Fruit fly (Drosophila melanogaster): Measurements from ENCODE around the gene Acsf3.

The Acsf3 gene

DNA sequence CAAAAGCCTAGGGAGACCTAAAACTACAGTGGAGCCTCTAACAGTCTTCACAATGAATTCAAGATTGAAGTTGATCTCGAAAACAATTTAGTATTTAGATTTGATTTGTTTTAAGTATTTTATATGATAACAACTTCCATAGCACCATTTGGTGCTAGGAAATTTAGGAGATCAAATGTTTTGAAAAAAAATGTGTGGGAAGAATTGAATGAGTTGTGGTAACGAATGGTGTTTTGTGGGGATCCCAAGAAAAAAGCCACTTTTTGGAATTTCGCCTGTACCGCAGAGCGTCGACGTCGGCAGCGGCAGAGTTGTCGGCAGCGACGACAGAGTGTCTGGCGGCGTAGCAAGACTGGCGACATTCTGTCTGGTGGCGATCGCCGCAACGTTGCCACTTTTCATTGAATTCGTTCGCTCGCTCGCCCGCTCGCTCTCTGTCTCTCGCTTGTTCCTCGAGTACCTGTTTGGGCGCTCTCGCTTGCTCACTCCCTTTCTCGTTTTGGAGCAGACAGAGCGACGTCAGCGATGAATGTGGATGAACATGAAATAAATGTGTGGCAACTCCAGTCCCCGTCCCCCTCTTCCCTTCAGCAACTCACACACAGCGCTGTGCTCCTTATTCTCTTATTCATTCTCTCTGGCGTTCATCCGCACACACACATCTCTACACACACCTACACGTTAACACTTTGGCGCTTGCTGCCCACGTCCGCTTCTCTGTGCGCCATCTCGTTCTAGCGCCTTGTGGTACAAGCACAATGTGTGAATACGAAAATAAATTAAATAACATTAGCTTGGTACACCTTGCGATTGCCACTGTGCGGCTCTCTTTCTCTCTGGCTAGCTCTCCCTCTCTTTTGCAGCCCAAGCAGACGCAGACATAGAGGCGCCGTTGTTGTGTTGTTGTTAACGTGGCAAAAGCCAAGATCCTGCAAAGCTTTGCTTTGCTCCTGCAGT lies 29.2 kb upstream of the Acsf3 start (continued):
- TF ChIP-seq fu2 (GFP tag; optimal IDR thresholded peaks at IDR 0.05) (no peak), CG1603 (tag; optimal IDR thresholded peaks at IDR 0.05) (peak; percentile 20), CG7928 (GFP tag; optimal IDR thresholded peaks at IDR 0.05) (no peak), Dll (GFP tag; IDR thresholded peaks at IDR 0.05; ENCODE audit: partially characterized antibody) (no peak), CG10431 (GFP tag; optimal IDR thresholded peaks at IDR 0.05) (peak; percentile 32), lab (GFP tag; optimal IDR thresholded peaks at IDR 0.05) (peak; percentile 68), B-H1 (GFP tag; IDR thresholded peaks at IDR 0.05) (no peak), CG16779 (GFP tag; IDR thresholded peaks at IDR 0.05) (no peak), dmrt99B (tag; optimal IDR thresholded peaks at IDR 0.05) (peak; percentile 72), cas (GFP tag; IDR thresholded peaks at IDR 0.05) (no peak), CG8281 (tag; optimal IDR thresholded peaks at IDR 0.05) (peak; percentile 7), B-H2 (GFP tag; optimal IDR thresholded peaks at IDR 0.05) (no peak), bsh (GFP tag; optimal IDR thresholded peaks at IDR 0.05) (peak; percentile 26 to 53), Lhr (GFP tag; optimal IDR thresholded peaks at IDR 0.05) (no peak), croc (GFP tag; conservative IDR thresholded peaks at IDR 0.05) (0 out of 3 replicates have a peak, but pooled peaks have one; percentile 19), CG33213 (GFP tag; optimal IDR thresholded peaks at IDR 0.05) (no peak), CG10979 (tag; optimal IDR thresholded peaks at IDR 0.05) (peak; percentile 42), danr (GFP tag; IDR thresholded peaks at IDR 0.05) (no peak), CG7271 (tag; optimal IDR thresholded peaks at IDR 0.05) (no peak), btn (GFP tag; optimal IDR thresholded peaks at IDR 0.05) (no peak), bcd (GFP tag; optimal IDR thresholded peaks at IDR 0.05) (peak; percentile 38), gce (GFP tag; IDR thresholded peaks at IDR 0.05) (no peak; the same call in 2 of the 3 replicates), HLH54F (GFP tag; optimal IDR thresholded peaks at IDR 0.05) (peak; percentile 34), CG16863 (GFP tag; optimal IDR thresholded peaks at IDR 0.05) (no peak), CG17385 (GFP tag; optimal IDR thresholded peaks at IDR 0.05) (no peak), Fer3 (tag; optimal IDR thresholded peaks at IDR 0.05) (peak; percentile 47), Taf1 (GFP tag; IDR thresholded peaks at IDR 0.05) (0 out of 2 replicates have a peak, but pooled peaks have one; percentile 6), schlank (tag; optimal IDR thresholded peaks at IDR 0.05) (no peak), CG34376 (GFP tag; optimal IDR thresholded peaks at IDR 0.05) (no peak), ssp (GFP tag; IDR thresholded peaks at IDR 0.05) (no peak), Dp (GFP tag; optimal IDR thresholded peaks at IDR 0.05) (no peak), CG6813 (GFP tag; optimal IDR thresholded peaks at IDR 0.05) (peak; percentile 38), CG6654 (GFP tag; optimal IDR thresholded peaks at IDR 0.05) (no peak), Elba2 (GFP tag; optimal IDR thresholded peaks at IDR 0.05) (no peak), ato (GFP tag; IDR thresholded peaks at IDR 0.05; ENCODE audit: partially characterized antibody) (peak; percentile 9; the same call in 1 of the 2 replicates), dan (GFP tag; IDR thresholded peaks at IDR 0.05) (no peak), Abd-B (GFP tag; optimal IDR thresholded peaks at IDR 0.05) (no peak), gfzf (GFP tag; optimal IDR thresholded peaks at IDR 0.05) (no peak), Tbp (GFP tag; optimal IDR thresholded peaks at IDR 0.05) (no peak), sima (GFP tag; optimal IDR thresholded peaks at IDR 0.05) (no peak), CG11093 (GFP tag; IDR thresholded peaks at IDR 0.05) (peak; percentile 53; the same call in 2 of the 3 replicates), Ets65A (GFP tag) (peak; percentile 12), da (GFP tag; optimal IDR thresholded peaks at IDR 0.05) (no peak), CG15073 (GFP tag; optimal IDR thresholded peaks at IDR 0.05) (peak; percentile 1), CG12236 (GFP tag; optimal IDR thresholded peaks at IDR 0.05) (peak; percentile 74), dysf (GFP tag; IDR thresholded peaks at IDR 0.05) (peak; percentile 72), ftz-f1 (GFP tag; optimal IDR thresholded peaks at IDR 0.05) (no peak), CrebB (tag; optimal IDR thresholded peaks at IDR 0.05) (no peak), Side (GFP tag; optimal IDR thresholded peaks at IDR 0.05) (no peak)
